Worm (Caenorhabditis elegans): ENCODE data around the gene R10E8.1.

R10E8.1 gene

ce11 chrV:18266238-18266637, 14.0 kb upstream of the R10E8.1 start, which contains the start of gene R10E8.6:
TSS of gene R10E8.6 (minus strand) at chrV:18266391.
- TF ChIP-seq pqm-1 (tag; optimal IDR thresholded peaks at IDR 0.05) (peak; percentile 70), ceh-9 (tag; optimal IDR thresholded peaks at IDR 0.05) (no peak), nhr-237 (tag; optimal IDR thresholded peaks at IDR 0.05) (no peak), nhr-43 (tag; optimal IDR thresholded peaks at IDR 0.05; ENCODE audit: poor library complexity, severe bottlenecking) (no peak), nfya-1 (tag; optimal IDR thresholded peaks at IDR 0.05; ENCODE audit: insufficient read depth) (no peak), jun-1 (tag; optimal IDR thresholded peaks at IDR 0.05) (peak; percentile 21), elt-2 (tag; optimal IDR thresholded peaks at IDR 0.05) (peak; percentile 90)

ce11 chrV:18265514-18265913, 13.3 kb upstream of the R10E8.1 start:
- TF ChIP-seq egl-27 (tag; optimal IDR thresholded peaks at IDR 0.05) (no peak), nhr-43 (tag; optimal IDR thresholded peaks at IDR 0.05; ENCODE audit: poor library complexity, severe bottlenecking) (no peak), nhr-67 (tag; optimal IDR thresholded peaks at IDR 0.05) (no peak), nhr-25 (tag; optimal IDR thresholded peaks at IDR 0.05) (no peak), unc-62 (GFP tag; optimal IDR thresholded peaks at IDR 0.05) (no peak), ceh-28 (tag; optimal IDR thresholded peaks at IDR 0.05) (no peak), ceh-82 (tag; optimal IDR thresholded peaks at IDR 0.05) (no peak), pha-4 (tag; optimal IDR thresholded peaks at IDR 0.05) (no peak), eor-1 (tag; optimal IDR thresholded peaks at IDR 0.05) (no peak), ztf-4 (tag; optimal IDR thresholded peaks at IDR 0.05) (no peak), elt-3 (tag; optimal IDR thresholded peaks at IDR 0.05) (no peak), jun-1 (tag; optimal IDR thresholded peaks at IDR 0.05) (no peak), sea-2 (GFP tag; optimal IDR thresholded peaks at IDR 0.05) (no peak)

- no peak for TF ChIP-seq nhr-77 (tag; optimal IDR thresholded peaks at IDR 0.05)
- no peak for TF ChIP-seq ceh-82 (tag; optimal IDR thresholded peaks at IDR 0.05)
These were observed 2.3 kb upstream of the R10E8.1 start, which contains the start of gene R10E8.5 for ce11 chrV:18254483-18254882. TSS of gene R10E8.5 (plus strand) at chrV:18254783.

- TF ChIP-seq nhr-67 (tag; optimal IDR thresholded peaks at IDR 0.05) (no peak), nhr-23 (tag; optimal IDR thresholded peaks at IDR 0.05) (no peak), daf-12 (tag; optimal IDR thresholded peaks at IDR 0.05) (no peak), sea-2 (GFP tag; optimal IDR thresholded peaks at IDR 0.05) (no peak), R02D3.7 (tag; optimal IDR thresholded peaks at IDR 0.05) (no peak), fos-1 (tag; optimal IDR thresholded peaks at IDR 0.05) (no peak)
These were observed 1.3 kb upstream of the R10E8.1 start, which contains the start of gene R10E8.2 for ce11 chrV:18253494-18253893. TSS of gene R10E8.2 (plus strand) at chrV:18253794.

ce11 chrV:18246077-18246476, 6.1 kb downstream of the R10E8.1 start:
- TF ChIP-seq pha-4 (tag; optimal IDR thresholded peaks at IDR 0.05) (no peak), hmg-11 (tag; optimal IDR thresholded peaks at IDR 0.05) (no peak), pqm-1 (tag; optimal IDR thresholded peaks at IDR 0.05) (peak; percentile 70), lsy-12 (tag; optimal IDR thresholded peaks at IDR 0.05) (no peak), nhr-77 (tag; optimal IDR thresholded peaks at IDR 0.05) (no peak), jun-1 (tag; optimal IDR thresholded peaks at IDR 0.05) (peak; percentile 18), ama-1 (optimal IDR thresholded peaks at IDR 0.05) (no peak), ceh-16 (tag; optimal IDR thresholded peaks at IDR 0.05) (no peak), nhr-67 (tag; optimal IDR thresholded peaks at IDR 0.05) (no peak), elt-2 (tag; optimal IDR thresholded peaks at IDR 0.05) (peak; percentile 90), lin-15B (tag; optimal IDR thresholded peaks at IDR 0.05) (no peak), ceh-82 (tag; optimal IDR thresholded peaks at IDR 0.05) (no peak), eor-1 (tag; optimal IDR thresholded peaks at IDR 0.05) (no peak)

ce11 chrV:18244408-18244807, 7.8 kb downstream of the R10E8.1 start:
- TF ChIP-seq unc-39 (tag; optimal IDR thresholded peaks at IDR 0.05) (no peak), pqm-1 (tag; optimal IDR thresholded peaks at IDR 0.05) (peak; percentile 31), elt-2 (tag; optimal IDR thresholded peaks at IDR 0.05) (peak; percentile 62)

- no peak for TF ChIP-seq pha-4 (tag; optimal IDR thresholded peaks at IDR 0.05)
- TF ChIP-seq nhr-28 (tag; optimal IDR thresholded peaks at IDR 0.05) = no peak
- no peak for TF ChIP-seq ceh-82 (tag; optimal IDR thresholded peaks at IDR 0.05)
- TF ChIP-seq nhr-67 (tag; optimal IDR thresholded peaks at IDR 0.05) = no peak
- no peak for TF ChIP-seq R02D3.7 (tag; optimal IDR thresholded peaks at IDR 0.05)
- TF ChIP-seq fos-1 (tag; optimal IDR thresholded peaks at IDR 0.05) = no peak
These were observed 9.0 kb downstream of the R10E8.1 start for ce11 chrV:18243227-18243626.
